Worm (Caenorhabditis elegans) whole organism, early embryonic: ENCODE results near the gene saps-1.

Experiments
- B0310.2 ChIP-seq: sonication (generic microtip); optimal IDR thresholded peaks from 2 replicates; lab custom pipeline; 2016; ENCODE audit warnings: mild to moderate bottlenecking, missing genetic modification characterization, missing compliant biosample characterization
- F13C5.2 ChIP-seq: sonication (generic microtip); optimal IDR thresholded peaks from 2 replicates; lab custom pipeline; 2017; ENCODE audit warnings: mild to moderate bottlenecking, missing genetic modification characterization, inconsistent platforms, missing compliant biosample characterization
- aly-1 ChIP-seq: sonication (generic microtip); optimal IDR thresholded peaks from 2 replicates; lab custom pipeline; 2016; ENCODE audit warnings: missing genetic modification characterization, missing compliant biosample characterization
- ama-1 ChIP-seq: fragments of 150-350 bp; optimal IDR thresholded peaks from 2 replicates; lab custom pipeline; 2014
- ceh-13 ChIP-seq: fragments of 200-800 bp; sonication (Bioruptor generic); optimal IDR thresholded peaks from 2 replicates; lab custom pipeline; 2018; ENCODE audit warnings: mild to moderate bottlenecking, missing genetic modification characterization, missing compliant biosample characterization
- ceh-36 ChIP-seq: sonication (generic microtip); optimal IDR thresholded peaks from 2 replicates; lab custom pipeline; 2016; ENCODE audit warnings: missing genetic modification characterization, inconsistent platforms, missing compliant biosample characterization
- ets-7 ChIP-seq: sonication (generic microtip); optimal IDR thresholded peaks from 2 replicates; lab custom pipeline; 2016; ENCODE audit warnings: missing genotype, missing genetic modification characterization, missing compliant biosample characterization
- flt-1 ChIP-seq: fragments of 200-800 bp; sonication (Bioruptor generic); IDR thresholded peaks from 2 replicates; pipeline ENCODE4 v1.3.6; 2022; ENCODE audit warnings: missing genetic modification characterization, missing compliant biosample characterization
- hmbx-1 ChIP-seq: sonication (generic microtip); optimal IDR thresholded peaks from 2 replicates; lab custom pipeline; 2016; ENCODE audit warnings: mild to moderate bottlenecking, missing genetic modification characterization, missing compliant biosample characterization
- hmg-4 ChIP-seq: fragments of 200-800 bp; sonication (Bioruptor generic); optimal IDR thresholded peaks from 2 replicates; lab custom pipeline; 2018; ENCODE audit warnings: mild to moderate bottlenecking, missing genetic modification characterization, missing compliant biosample characterization
- hnd-1 ChIP-seq: sonication (generic microtip); optimal IDR thresholded peaks from 2 replicates; lab custom pipeline; 2016; ENCODE audit warnings: missing genetic modification characterization, missing compliant biosample characterization
- pes-1 ChIP-seq: fragments of 200-800 bp; sonication (Bioruptor generic); IDR thresholded peaks from 2 replicates; pipeline ENCODE4 v1.3.6; 2022; ENCODE audit warnings: missing genetic modification reagents, missing genetic modification characterization, missing compliant biosample characterization
- scrt-1 ChIP-seq: fragments of 200-800 bp; sonication (Bioruptor generic); IDR thresholded peaks from 2 replicates; pipeline ENCODE4 v1.3.6; 2022; ENCODE audit warnings: missing genetic modification characterization, missing compliant biosample characterization
- sea-1 ChIP-seq: fragments of 200-800 bp; sonication (Bioruptor generic); conservative IDR thresholded peaks from 2 replicates; pipeline ENCODE4 v1.3.6; 2022; ENCODE audit warnings: missing genetic modification characterization, missing compliant biosample characterization
- tbx-11 ChIP-seq: fragments of 200-800 bp; sonication (Bioruptor generic); IDR thresholded peaks from 2 replicates; pipeline ENCODE4 v1.3.6; 2022; ENCODE audit warnings: missing genetic modification characterization, missing compliant biosample characterization
- tbx-37 ChIP-seq: fragments of 200-800 bp; sonication (Bioruptor generic); conservative IDR thresholded peaks from 2 replicates; pipeline ENCODE4 v1.3.6; 2022; ENCODE audit warnings: missing genetic modification reagents, missing genetic modification characterization, missing compliant biosample characterization
- tra-4 ChIP-seq: sonication (generic microtip); optimal IDR thresholded peaks from 2 replicates; lab custom pipeline; 2017; ENCODE audit warnings: missing genetic modification characterization, missing compliant biosample characterization

saps-1 gene

ce11 chrII:11333846-11334638, 36.6 kb downstream of the saps-1 start:
- TF ChIP-seq scrt-1 (GFP tag; lab: Robert Waterston, UW) (no peak), ets-7 (tag; lab: Kevin White, UChicago) (no peak), F13C5.2 (tag; lab: Kevin White, UChicago) (no peak), ceh-13 (GFP tag; lab: Kevin White, UChicago) (no peak), hmbx-1 (tag; lab: Kevin White, UChicago) (no peak), pes-1 (GFP tag; lab: Robert Waterston, UW) (no peak), aly-1 (tag; lab: Kevin White, UChicago) (no peak), ama-1 (lab: Kevin White, UChicago) (no peak), hnd-1 (no peak), hmg-4 (GFP tag; lab: Kevin White, UChicago) (no peak), ceh-36 (tag; lab: Kevin White, UChicago) (no peak), sea-1 (GFP tag; lab: Robert Waterston, UW) (no peak), flt-1 (GFP tag; lab: Robert Waterston, UW) (no peak), tbx-11 (GFP tag; lab: Robert Waterston, UW) (no peak), tbx-37 (GFP tag; lab: Robert Waterston, UW) (no peak), tra-4 (tag; lab: Kevin White, UChicago) (no peak), B0310.2 (tag; lab: Kevin White, UChicago) (no peak)

- TF ChIP-seq tbx-37 (GFP tag; lab: Robert Waterston, UW) (no peak), F13C5.2 (tag; lab: Kevin White, UChicago) (no peak), hmbx-1 (tag; lab: Kevin White, UChicago) (no peak), tbx-11 (GFP tag; lab: Robert Waterston, UW) (no peak), flt-1 (GFP tag; lab: Robert Waterston, UW) (no peak), B0310.2 (tag; lab: Kevin White, UChicago) (no peak), scrt-1 (GFP tag; lab: Robert Waterston, UW) (no peak), pes-1 (GFP tag; lab: Robert Waterston, UW) (no peak), sea-1 (GFP tag; lab: Robert Waterston, UW) (no peak), hnd-1 (no peak), ets-7 (tag; lab: Kevin White, UChicago) (no peak), tra-4 (tag; lab: Kevin White, UChicago) (no peak)
Measured at ce11 chrII:11335670-11336069, 38.2 kb downstream of the saps-1 start.

ce11 chrII:11336163-11336562, 38.7 kb downstream of the saps-1 start:
- TF ChIP-seq tbx-37 (GFP tag; lab: Robert Waterston, UW) (no peak), hmbx-1 (tag; lab: Kevin White, UChicago) (no peak), tra-4 (tag; lab: Kevin White, UChicago) (no peak)

ce11 chrII:11336640-11337241, 39.3 kb downstream of the saps-1 start:
- TF ChIP-seq tbx-37 (GFP tag; lab: Robert Waterston, UW) (no peak), hnd-1 (no peak), tbx-11 (GFP tag; lab: Robert Waterston, UW) (no peak), flt-1 (GFP tag; lab: Robert Waterston, UW) (no peak), ets-7 (tag; lab: Kevin White, UChicago) (no peak), ama-1 (lab: Kevin White, UChicago) (no peak), tra-4 (tag; lab: Kevin White, UChicago) (no peak), ceh-13 (GFP tag; lab: Kevin White, UChicago) (no peak), scrt-1 (GFP tag; lab: Robert Waterston, UW) (no peak), pes-1 (GFP tag; lab: Robert Waterston, UW) (no peak), sea-1 (GFP tag; lab: Robert Waterston, UW) (no peak), B0310.2 (tag; lab: Kevin White, UChicago) (no peak), ceh-36 (tag; lab: Kevin White, UChicago) (no peak), hmg-4 (GFP tag; lab: Kevin White, UChicago) (no peak), aly-1 (tag; lab: Kevin White, UChicago) (no peak), hmbx-1 (tag; lab: Kevin White, UChicago) (no peak)

ce11 chrII:11337497-11338040, 40.1 kb downstream of the saps-1 start, which contains the start of gene sqt-1:
Gene sqt-1 (minus strand): TSS chrII:11337837.
- no peak for TF ChIP-seq sea-1 (GFP tag; lab: Robert Waterston, UW)
- no peak for TF ChIP-seq F13C5.2 (tag; lab: Kevin White, UChicago)
- no peak for TF ChIP-seq ets-7 (tag; lab: Kevin White, UChicago)

ce11 chrII:11339507-11339906, 42.0 kb downstream of the saps-1 start, which contains the start of gene rmd-3:
Gene rmd-3 (minus strand): TSS chrII:11339607.
- TF ChIP-seq ceh-13 (GFP tag; lab: Kevin White, UChicago), result no peak
- no peak for TF ChIP-seq tbx-37 (GFP tag; lab: Robert Waterston, UW)
- no peak for TF ChIP-seq hmg-4 (GFP tag; lab: Kevin White, UChicago)
- no peak for TF ChIP-seq ama-1 (lab: Kevin White, UChicago)
- TF ChIP-seq F13C5.2 (tag; lab: Kevin White, UChicago), result no peak
- no peak for TF ChIP-seq ceh-36 (tag; lab: Kevin White, UChicago)
- TF ChIP-seq tra-4 (tag; lab: Kevin White, UChicago), result no peak
- no peak for TF ChIP-seq hmbx-1 (tag; lab: Kevin White, UChicago)
- TF ChIP-seq aly-1 (tag; lab: Kevin White, UChicago), result no peak
- no peak for TF ChIP-seq hnd-1
